Worm (Caenorhabditis elegans) whole organism, L3 larva: ENCODE results near the gene T01G5.6.

Experiments
- fkh-10 ChIP-seq: sonication (generic microtip); optimal IDR thresholded peaks from 2 replicates; lab custom pipeline; 2017; ENCODE audit warnings: missing biosample characterization, missing genetic modification reagents, missing genetic modification characterization
- lin-39 ChIP-seq: fragments of 150-350 bp; optimal IDR thresholded peaks from 2 replicates; lab custom pipeline; 2018; ENCODE audit warnings: missing biosample characterization, missing genetic modification reagents, missing genetic modification characterization
- nhr-76 ChIP-seq: fragments of 150-350 bp; sonication (generic microtip); optimal IDR thresholded peaks from 5 replicates; lab custom pipeline; 2014; ENCODE audit warnings: missing biosample characterization, missing genetic modification characterization
- skn-1 ChIP-seq: fragments of 150-350 bp; optimal IDR thresholded peaks from 2 replicates; lab custom pipeline; 2014; ENCODE audit warnings: missing biosample characterization, missing genetic modification characterization
- ztf-11 ChIP-seq: fragments of 150-350 bp; optimal IDR thresholded peaks from 2 replicates; lab custom pipeline; 2014; ENCODE audit warnings: missing biosample characterization, missing genetic modification characterization

- TF ChIP-seq nhr-76, result no peak
- no peak for TF ChIP-seq fkh-10 (GFP tag; lab: Kevin White, UChicago)
- no peak for TF ChIP-seq lin-39
- TF ChIP-seq ztf-11 (tag; lab: Kevin White, UChicago), result no peak
- no peak for TF ChIP-seq skn-1 (tag; lab: Kevin White, UChicago)
Observed at ce11 chrV:15150661-15151060, 36.8 kb upstream of the T01G5.6 start, which contains the start of gene T09F5.2.
